Fruit fly (Drosophila melanogaster) whole organism, embryonic: ENCODE measurements around the gene Twdlalpha.

Experiments
- Ada2b ChIP-seq: fragments of 200-800 bp; sonication (Bioruptor generic); IDR thresholded peaks from 2 replicates; pipeline ENCODE4 v1.3.6; 2022; ENCODE audit warnings: missing biosample characterization, missing genetic modification characterization
- CG10209 ChIP-seq: fragments of 200-800 bp; sonication (Bioruptor generic); optimal IDR thresholded peaks from 3 replicates; lab custom pipeline; 2017; ENCODE audit warnings: missing biosample characterization, mild to moderate bottlenecking, missing genetic modification characterization, missing genetic modification reagents
- CG11085 ChIP-seq: fragments of 200-800 bp; sonication (Bioruptor generic); IDR thresholded peaks from 2 replicates; pipeline ENCODE4 v1.3.6; 2022; ENCODE audit warnings: missing biosample characterization, missing genetic modification characterization
- CG14667 ChIP-seq: fragments of 200-800 bp; sonication (Bioruptor generic); IDR thresholded peaks from 2 replicates; pipeline ENCODE4 v1.3.6; 2022; ENCODE audit warnings: missing biosample characterization, missing genetic modification characterization
- CG18476 ChIP-seq: fragments of 200-800 bp; sonication (Bioruptor generic); optimal IDR thresholded peaks from 2 replicates; lab custom pipeline; 2016; ENCODE audit warnings: missing biosample characterization, mild to moderate bottlenecking, missing genetic modification characterization
- CG30431 ChIP-seq: fragments of 200-800 bp; sonication (Bioruptor generic); optimal IDR thresholded peaks from 2 replicates; lab custom pipeline; 2017; ENCODE audit warnings: missing biosample characterization, missing genetic modification characterization
- CG31224 ChIP-seq: fragments of 200-800 bp; sonication (Bioruptor generic); IDR thresholded peaks from 2 replicates; pipeline ENCODE4 v1.3.6; 2022; ENCODE audit warnings: missing biosample characterization, missing genetic modification characterization
- CG31365 ChIP-seq: fragments of 200-800 bp; sonication (Bioruptor generic); optimal IDR thresholded peaks from 2 replicates; lab custom pipeline; 2018; ENCODE audit warnings: missing biosample characterization, mild to moderate bottlenecking, missing genetic modification characterization
- CG6254 ChIP-seq: fragments of 200-800 bp; sonication (Bioruptor generic); optimal IDR thresholded peaks from 3 replicates; lab custom pipeline; 2017; ENCODE audit warnings: mild to moderate bottlenecking, missing biosample characterization, missing genetic modification reagents, missing genetic modification characterization
- CG6683 ChIP-seq: fragments of 200-800 bp; sonication (Bioruptor generic); optimal IDR thresholded peaks from 2 replicates; lab custom pipeline; 2017; ENCODE audit warnings: missing biosample characterization, mild to moderate bottlenecking, missing genetic modification characterization, missing genetic modification reagents
- CG7786 ChIP-seq: fragments of 200-800 bp; sonication (Bioruptor generic); optimal IDR thresholded peaks from 2 replicates; lab custom pipeline; 2016; ENCODE audit warnings: missing biosample characterization, missing genetic modification characterization
- CG7928 ChIP-seq: fragments of 200-800 bp; sonication (Bioruptor generic); optimal IDR thresholded peaks from 2 replicates; lab custom pipeline; 2017; ENCODE audit warnings: missing biosample characterization, mild to moderate bottlenecking, missing genetic modification characterization
- CG9797 ChIP-seq: fragments of 200-800 bp; sonication (Bioruptor generic); optimal IDR thresholded peaks from 3 replicates; lab custom pipeline; 2018; ENCODE audit warnings: missing biosample characterization, mild to moderate bottlenecking, missing genetic modification characterization
- CrebB ChIP-seq: fragments of 200-800 bp; sonication (Bioruptor generic); optimal IDR thresholded peaks from 3 replicates; lab custom pipeline; 2018; ENCODE audit warnings: missing biosample characterization, mild to moderate bottlenecking, missing genetic modification characterization
- Dbx ChIP-seq: fragments of 200-800 bp; sonication (Bioruptor generic); IDR thresholded peaks from 3 replicates; pipeline ENCODE4 v1.3.6; 2022; ENCODE audit warnings: missing biosample characterization, missing genetic modification characterization
- Dip3 ChIP-seq: fragments of 200-800 bp; sonication (Bioruptor generic); optimal IDR thresholded peaks from 3 replicates; lab custom pipeline; 2016; ENCODE audit warnings: missing biosample characterization, missing genetic modification characterization
- Doc3 ChIP-seq: fragments of 200-800 bp; sonication (Bioruptor generic); IDR thresholded peaks from 3 replicates; pipeline ENCODE4 v1.3.6; 2022; ENCODE audit warnings: missing biosample characterization, missing genetic modification characterization; ENCODE audit not compliant: partially characterized antibody
- Dp ChIP-seq: fragments of 200-800 bp; sonication (Bioruptor generic); optimal IDR thresholded peaks from 2 replicates; lab custom pipeline; 2018; ENCODE audit warnings: missing biosample characterization, mild to moderate bottlenecking, missing genetic modification characterization, moderate library complexity
- Dref ChIP-seq: fragments of 200-800 bp; sonication (Bioruptor generic); IDR thresholded peaks from 2 replicates; pipeline ENCODE4 v1.3.6; 2022; ENCODE audit warnings: missing biosample characterization, missing genetic modification characterization
- Drgx ChIP-seq: fragments of 200-800 bp; sonication (Bioruptor generic); IDR thresholded peaks from 2 replicates; pipeline ENCODE4 v1.3.6; 2022; ENCODE audit warnings: missing biosample characterization, missing genetic modification characterization
- E2f2 ChIP-seq: fragments of 200-800 bp; sonication (Bioruptor generic); IDR thresholded peaks from 2 replicates; pipeline ENCODE4 v1.3.6; 2022; ENCODE audit warnings: missing biosample characterization, missing genetic modification characterization
- Elba2 ChIP-seq: fragments of 200-800 bp; sonication (Bioruptor generic); optimal IDR thresholded peaks from 3 replicates; lab custom pipeline; 2016; ENCODE audit warnings: missing biosample characterization, missing genetic modification characterization
- Ets97D ChIP-seq: fragments of 200-800 bp; sonication (Bioruptor generic); optimal IDR thresholded peaks from 3 replicates; lab custom pipeline; 2016; ENCODE audit warnings: missing biosample characterization, missing genetic modification characterization
- Fer2 ChIP-seq: fragments of 200-800 bp; sonication (Bioruptor generic); optimal IDR thresholded peaks from 2 replicates; lab custom pipeline; 2018; ENCODE audit warnings: missing biosample characterization, mild to moderate bottlenecking, missing genetic modification characterization, moderate library complexity
- HLH4C ChIP-seq: fragments of 200-800 bp; sonication (Bioruptor generic); IDR thresholded peaks from 3 replicates; pipeline ENCODE4 v1.3.6; 2022; ENCODE audit warnings: missing biosample characterization, missing genetic modification characterization; ENCODE audit not compliant: partially characterized antibody
- Hey ChIP-seq: fragments of 200-800 bp; sonication (Bioruptor generic); optimal IDR thresholded peaks from 3 replicates; lab custom pipeline; 2018; ENCODE audit warnings: missing biosample characterization, mild to moderate bottlenecking, missing genetic modification characterization
- MTF-1 ChIP-seq: fragments of 200-800 bp; sonication (Bioruptor generic); optimal IDR thresholded peaks from 2 replicates; lab custom pipeline; 2018; ENCODE audit warnings: missing biosample characterization, mild to moderate bottlenecking, missing genetic modification characterization, borderline replicate concordance
- NfI ChIP-seq: fragments of 200-800 bp; sonication (Bioruptor generic); optimal IDR thresholded peaks from 3 replicates; lab custom pipeline; 2018; ENCODE audit warnings: missing biosample characterization, mild to moderate bottlenecking, missing genetic modification characterization, moderate library complexity
- Opbp ChIP-seq: fragments of 200-800 bp; sonication (Bioruptor generic); IDR thresholded peaks from 3 replicates; pipeline ENCODE4 v1.3.6; 2022; ENCODE audit warnings: missing biosample characterization, missing genetic modification characterization; ENCODE audit not compliant: partially characterized antibody
- Scr ChIP-seq: fragments of 200-800 bp; sonication (Bioruptor generic); IDR thresholded peaks from 2 replicates; pipeline ENCODE4 v1.3.6; 2022; ENCODE audit warnings: missing biosample characterization, missing genetic modification characterization; ENCODE audit not compliant: partially characterized antibody
- ash1 ChIP-seq: fragments of 200-800 bp; sonication (Bioruptor generic); optimal IDR thresholded peaks from 2 replicates; lab custom pipeline; 2018; ENCODE audit warnings: missing biosample characterization, mild to moderate bottlenecking, missing genetic modification characterization
- ato ChIP-seq: fragments of 200-800 bp; sonication (Bioruptor generic); IDR thresholded peaks from 2 replicates; pipeline ENCODE4 v1.3.6; 2022; ENCODE audit warnings: missing biosample characterization, missing genetic modification characterization; ENCODE audit not compliant: partially characterized antibody
- bigmax ChIP-seq: fragments of 200-800 bp; sonication (Bioruptor generic); optimal IDR thresholded peaks from 2 replicates; lab custom pipeline; 2018; ENCODE audit warnings: missing biosample characterization, mild to moderate bottlenecking, missing genetic modification characterization
- btn ChIP-seq: fragments of 200-800 bp; sonication (Bioruptor generic); optimal IDR thresholded peaks from 2 replicates; lab custom pipeline; 2016; ENCODE audit warnings: missing biosample characterization, missing genetic modification characterization
- cg ChIP-seq: fragments of 200-800 bp; sonication (Bioruptor generic); optimal IDR thresholded peaks from 3 replicates; lab custom pipeline; 2019; ENCODE audit warnings: missing biosample characterization, mild to moderate bottlenecking, missing genetic modification characterization, moderate library complexity
- chm ChIP-seq: fragments of 200-800 bp; sonication (Bioruptor generic); IDR thresholded peaks from 2 replicates; pipeline ENCODE4 v1.3.6; 2022; ENCODE audit warnings: missing biosample characterization, missing genetic modification characterization
- ci ChIP-seq: fragments of 200-800 bp; sonication (Bioruptor generic); IDR thresholded peaks from 3 replicates; pipeline ENCODE4 v1.3.6; 2022; ENCODE audit warnings: missing biosample characterization, missing genetic modification characterization
- exex ChIP-seq: fragments of 200-800 bp; sonication (Bioruptor generic); optimal IDR thresholded peaks from 4 replicates; lab custom pipeline; 2018; ENCODE audit warnings: missing biosample characterization, mild to moderate bottlenecking, missing genetic modification characterization, moderate library complexity
- fd3F ChIP-seq: fragments of 200-800 bp; sonication (Bioruptor generic); optimal IDR thresholded peaks from 2 replicates; lab custom pipeline; 2018; ENCODE audit warnings: missing biosample characterization, mild to moderate bottlenecking, missing genetic modification characterization, moderate library complexity
- grn ChIP-seq: fragments of 200-800 bp; sonication (Bioruptor generic); optimal IDR thresholded peaks from 3 replicates; lab custom pipeline; 2017; ENCODE audit warnings: missing biosample characterization, missing genetic modification characterization
- inv ChIP-seq: fragments of 200-800 bp; sonication (Bioruptor generic); IDR thresholded peaks from 2 replicates; pipeline ENCODE4 v1.3.6; 2022; ENCODE audit warnings: missing biosample characterization, missing genetic modification characterization; ENCODE audit not compliant: partially characterized antibody
- lab ChIP-seq: fragments of 200-800 bp; sonication (Bioruptor generic); optimal IDR thresholded peaks from 3 replicates; lab custom pipeline; 2017; ENCODE audit warnings: missing biosample characterization, missing genetic modification characterization, mild to moderate bottlenecking, moderate library complexity, missing genetic modification reagents
- lilli ChIP-seq: fragments of 200-800 bp; sonication (Bioruptor generic); optimal IDR thresholded peaks from 3 replicates; lab custom pipeline; 2016; ENCODE audit warnings: missing biosample characterization, missing genetic modification characterization
- p53 ChIP-seq: fragments of 200-800 bp; sonication (Bioruptor generic); optimal IDR thresholded peaks from 2 replicates; lab custom pipeline; 2016; ENCODE audit warnings: missing biosample characterization, missing genetic modification characterization
- prd ChIP-seq, 3 experiments: fragments of >200 bp in 2 of 3; fragments of 200-800 bp in 1 of 3; sonication (Bioruptor generic) in 1 of 3; optimal IDR thresholded peaks in 2 of 3; IDR thresholded peaks in 1 of 3; 2 replicates in 2 of 3; 3 replicates in 1 of 3; pipeline versions ENCODE4 v1.3.6 to Lab custom; 2017 to 2022; ENCODE audit warnings: missing biosample characterization in 1 of 3, missing genetic modification characterization in 1 of 3
- ro ChIP-seq: fragments of 200-800 bp; sonication (Bioruptor generic); IDR thresholded peaks from 2 replicates; pipeline ENCODE4 v1.3.6; 2022; ENCODE audit warnings: missing biosample characterization, missing genetic modification characterization
- stwl ChIP-seq: fragments of 200-800 bp; sonication (Bioruptor generic); optimal IDR thresholded peaks from 3 replicates; lab custom pipeline; 2018; ENCODE audit warnings: missing biosample characterization, mild to moderate bottlenecking, missing genetic modification characterization, moderate library complexity
- tna ChIP-seq: fragments of 200-800 bp; sonication (Bioruptor generic); IDR thresholded peaks from 2 replicates; pipeline ENCODE4 v1.3.6; 2022; ENCODE audit warnings: missing biosample characterization, missing genetic modification characterization; ENCODE audit not compliant: partially characterized antibody
- z ChIP-seq: fragments of 200-800 bp; sonication (Bioruptor generic); IDR thresholded peaks from 3 replicates; pipeline ENCODE4 v1.3.6; 2022; ENCODE audit warnings: missing biosample characterization, missing genetic modification characterization
- zen2 ChIP-seq: fragments of 200-800 bp; sonication (Bioruptor generic); IDR thresholded peaks from 3 replicates; pipeline ENCODE4 v1.3.6; 2022; ENCODE audit warnings: missing biosample characterization, missing genetic modification characterization; ENCODE audit not compliant: partially characterized antibody

The Twdlalpha gene

dm6 chrX:16694959-16695358, 47.7 kb upstream of the Twdlalpha start, which contains the start of gene Septin4 (continued):
- TF ChIP-seq exex (tag; lab: Kevin White, UChicago), result no peak
- peak; percentile 14 for TF ChIP-seq stwl
- no peak for TF ChIP-seq CG31365 (tag; lab: Kevin White, UChicago)
- no peak for TF ChIP-seq inv
- no peak for TF ChIP-seq cg (GFP tag; lab: Kevin White, UChicago)
- TF ChIP-seq CG18476 (GFP tag; lab: Kevin White, UChicago), result no peak
- TF ChIP-seq ato (GFP tag; lab: Robert Waterston, UW), result no peak
- TF ChIP-seq bigmax (GFP tag; lab: Kevin White, UChicago), result no peak
- no peak for TF ChIP-seq CG14667 (GFP tag; lab: Robert Waterston, UW)
- TF ChIP-seq HLH4C (GFP tag; lab: Robert Waterston, UW), result no peak
- TF ChIP-seq NfI (GFP tag; lab: Kevin White, UChicago), result no peak
- TF ChIP-seq Dip3, result no peak
- TF ChIP-seq lab (GFP tag; lab: Kevin White, UChicago), result no peak
- no peak for TF ChIP-seq Ada2b
- no peak for TF ChIP-seq CG31224 (GFP tag; lab: Robert Waterston, UW)
- TF ChIP-seq Ets97D (GFP tag; lab: Kevin White, UChicago), result no peak
- TF ChIP-seq Scr, result no peak
- TF ChIP-seq grn (GFP tag; lab: Kevin White, UChicago), result no peak
- TF ChIP-seq prd (optimal IDR thresholded peaks at IDR 0.05; lab: Kevin White, UChicago), result no peak
- TF ChIP-seq prd (GFP tag; IDR thresholded peaks at IDR 0.05; lab: Robert Waterston, UW), result no peak
- no peak for TF ChIP-seq Opbp (GFP tag; lab: Robert Waterston, UW)
- TF ChIP-seq fd3F (GFP tag; lab: Kevin White, UChicago), result no peak
- TF ChIP-seq tna (GFP tag; lab: Robert Waterston, UW), result no peak
- no peak for TF ChIP-seq CG7928 (GFP tag; lab: Kevin White, UChicago)
- no peak for TF ChIP-seq Doc3
- no peak for TF ChIP-seq z (GFP tag; lab: Robert Waterston, UW)
- no peak for TF ChIP-seq CrebB (tag; lab: Kevin White, UChicago)
- no peak for TF ChIP-seq CG6254
- TF ChIP-seq Dbx (GFP tag; lab: Robert Waterston, UW), result no peak
- no peak for TF ChIP-seq CG10209 (GFP tag; lab: Kevin White, UChicago)
- TF ChIP-seq CG6683 (GFP tag; lab: Kevin White, UChicago), result no peak
- TF ChIP-seq MTF-1 (GFP tag; lab: Kevin White, UChicago), result no peak
- TF ChIP-seq Hey (tag; lab: Kevin White, UChicago), result no peak
- peak; percentile 67 for TF ChIP-seq E2f2
- no peak for TF ChIP-seq Fer2 (tag; lab: Kevin White, UChicago)
- no peak for TF ChIP-seq Elba2
- TF ChIP-seq Dref (GFP tag; lab: Robert Waterston, UW), result 0 out of 2 replicates have a peak, but pooled peaks have one; percentile 17
- peak; percentile 65 for TF ChIP-seq Dp
- TF ChIP-seq ro, result no peak
- TF ChIP-seq lilli, result no peak
- TF ChIP-seq btn, result no peak
- peak; percentile 33 for TF ChIP-seq CG9797 (GFP tag; lab: Kevin White, UChicago)
- no peak for TF ChIP-seq CG30431
- TF ChIP-seq chm (GFP tag; lab: Robert Waterston, UW), result peak; percentile 48; the same call in 1 of the 2 replicates
- no peak for TF ChIP-seq Drgx (GFP tag; lab: Robert Waterston, UW)
- no peak for TF ChIP-seq ash1 (GFP tag; lab: Kevin White, UChicago)
- TF ChIP-seq zen2 (GFP tag; lab: Robert Waterston, UW), result no peak
- peak; percentile 28; the same call in 1 of the 3 replicates for TF ChIP-seq ci
- TF ChIP-seq p53, result no peak
- TF ChIP-seq CG11085 (GFP tag; lab: Robert Waterston, UW), result no peak
- no peak for TF ChIP-seq CG7786
